Fruit fly (Drosophila melanogaster) whole organism, pupa: ENCODE results near the gene CG11248.

Experiments used
- CG17806 ChIP-seq: fragments of 200-800 bp; sonication (Bioruptor generic); optimal IDR thresholded peaks from 2 replicates; lab custom pipeline; 2018; ENCODE audit warnings: missing biosample characterization, mild to moderate bottlenecking, missing genetic modification characterization, moderate library complexity
- EcR ChIP-seq: fragments of 200-800 bp; sonication (Bioruptor generic); optimal IDR thresholded peaks from 3 replicates; lab custom pipeline; 2019; ENCODE audit warnings: missing biosample characterization, missing genetic modification characterization, mild to moderate bottlenecking, moderate library complexity, missing genetic modification reagents

DNA sequence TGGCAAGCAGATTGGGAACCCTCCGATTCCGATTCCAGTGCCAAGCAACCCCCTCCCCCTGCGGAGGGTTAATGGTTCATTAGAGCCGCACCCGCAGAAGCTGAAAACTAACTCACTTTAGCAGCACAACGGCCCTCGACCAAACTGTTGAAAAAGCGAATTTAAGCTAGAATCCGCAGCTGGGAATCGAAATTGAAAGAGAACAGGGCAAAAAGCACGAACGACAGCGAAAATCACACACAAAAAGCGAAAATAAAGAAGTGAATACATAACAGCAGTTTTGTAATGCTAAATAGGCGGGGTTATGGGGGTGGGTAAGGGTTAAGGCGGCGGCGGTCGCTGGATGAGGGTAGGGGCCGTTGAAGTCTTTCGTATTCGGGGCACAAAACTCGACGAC, 47.9 kb downstream of the CG11248 start:
- no peak for TF ChIP-seq EcR (GFP tag; lab: Kevin White, UChicago)
- TF ChIP-seq CG17806 (tag; lab: Kevin White, UChicago) = no peak
